Fruit fly (Drosophila melanogaster) whole organism, pupa: ENCODE measurements around the gene AspRS-m.

Source experiments
- CG10348 ChIP-seq: fragments of 200-800 bp; sonication (Bioruptor generic); IDR thresholded peaks from 2 replicates; pipeline ENCODE4 v1.3.6; 2022; ENCODE audit warnings: missing biosample characterization, missing genetic modification characterization
- CG12605 ChIP-seq: fragments of 200-800 bp; sonication (Bioruptor generic); IDR thresholded peaks from 2 replicates; pipeline ENCODE4 v1.3.6; 2022; ENCODE audit warnings: missing biosample characterization, missing genetic modification characterization
- CG13204 ChIP-seq: fragments of 200-800 bp; sonication (Bioruptor generic); optimal IDR thresholded peaks from 2 replicates; lab custom pipeline; 2018; ENCODE audit warnings: missing biosample characterization, mild to moderate bottlenecking, missing genetic modification characterization, moderate library complexity
- CG14655 ChIP-seq: fragments of 200-800 bp; sonication (Bioruptor generic); optimal IDR thresholded peaks from 3 replicates; lab custom pipeline; 2017; ENCODE audit warnings: mild to moderate bottlenecking, missing biosample characterization, missing genetic modification reagents, missing genetic modification characterization
- CG17806 ChIP-seq: fragments of 200-800 bp; sonication (Bioruptor generic); optimal IDR thresholded peaks from 2 replicates; lab custom pipeline; 2018; ENCODE audit warnings: missing biosample characterization, mild to moderate bottlenecking, missing genetic modification characterization, moderate library complexity
- CG32121 ChIP-seq: fragments of 200-800 bp; sonication (Bioruptor generic); IDR thresholded peaks from 2 replicates; pipeline ENCODE4 v1.3.6; 2022; ENCODE audit warnings: missing biosample characterization, missing genetic modification characterization
- CG4496 ChIP-seq: fragments of 200-800 bp; sonication (Bioruptor generic); IDR thresholded peaks from 3 replicates; pipeline ENCODE4 v1.3.6; 2022; ENCODE audit warnings: missing biosample characterization, missing genetic modification characterization
- CG8159 ChIP-seq: fragments of 200-800 bp; sonication (Bioruptor generic); optimal IDR thresholded peaks from 3 replicates; lab custom pipeline; 2018; ENCODE audit warnings: missing biosample characterization, mild to moderate bottlenecking, missing genetic modification characterization, moderate library complexity
- EcR ChIP-seq: fragments of 200-800 bp; sonication (Bioruptor generic); optimal IDR thresholded peaks from 3 replicates; lab custom pipeline; 2019; ENCODE audit warnings: missing biosample characterization, missing genetic modification characterization, mild to moderate bottlenecking, moderate library complexity, missing genetic modification reagents
- Ets98B ChIP-seq: fragments of 200-800 bp; sonication (Bioruptor generic); IDR thresholded peaks from 2 replicates; pipeline ENCODE4 v1.3.6; 2022; ENCODE audit warnings: missing biosample characterization, missing genetic modification characterization
- gl ChIP-seq: fragments of 200-800 bp; sonication (Bioruptor generic); optimal IDR thresholded peaks from 2 replicates; lab custom pipeline; 2018; ENCODE audit warnings: missing biosample characterization, mild to moderate bottlenecking, missing genetic modification characterization

- TF ChIP-seq EcR (GFP tag; lab: Kevin White, UChicago) = no peak
- TF ChIP-seq CG8159 (tag; lab: Kevin White, UChicago) = no peak
- no peak for TF ChIP-seq CG12605
- no peak for TF ChIP-seq CG32121 (GFP tag; lab: Robert Waterston, UW)
- no peak for TF ChIP-seq CG14655
- no peak for TF ChIP-seq gl (tag; lab: Kevin White, UChicago)
- TF ChIP-seq CG10348 (GFP tag; lab: Robert Waterston, UW) = no peak
- no peak for TF ChIP-seq CG13204
- TF ChIP-seq CG17806 (tag; lab: Kevin White, UChicago) = no peak
- no peak for TF ChIP-seq CG4496 (GFP tag; lab: Robert Waterston, UW)
- no peak for TF ChIP-seq Ets98B (GFP tag; lab: Robert Waterston, UW)
Observed at dm6 chr2L:16824905-16825333, 2.0 kb upstream of the AspRS-m start, which contains the start of gene Cse1.
